Fruit fly (Drosophila melanogaster) whole organism, embryonic: ENCODE results near the gene CG32816.

Experiments used
- Atf-2 ChIP-seq: fragments of 200-800 bp; sonication (Bioruptor generic); optimal IDR thresholded peaks from 2 replicates; lab custom pipeline; 2016; ENCODE audit warnings: missing biosample characterization, missing genetic modification characterization
- CG10654 ChIP-seq: fragments of 200-800 bp; sonication (Bioruptor generic); optimal IDR thresholded peaks from 2 replicates; lab custom pipeline; 2016; ENCODE audit warnings: missing biosample characterization, missing genetic modification characterization
- CG14860 ChIP-seq: fragments of 200-800 bp; sonication (Bioruptor generic); IDR thresholded peaks from 3 replicates; pipeline ENCODE4 v1.3.6; 2022; ENCODE audit warnings: missing biosample characterization, missing genetic modification characterization; ENCODE audit not compliant: partially characterized antibody
- CG15011 ChIP-seq: fragments of 200-800 bp; sonication (Bioruptor generic); optimal IDR thresholded peaks from 3 replicates; lab custom pipeline; 2018; ENCODE audit warnings: missing biosample characterization, mild to moderate bottlenecking, missing genetic modification characterization
- CG17385 ChIP-seq: fragments of 200-800 bp; sonication (Bioruptor generic); optimal IDR thresholded peaks from 3 replicates; lab custom pipeline; 2018; ENCODE audit warnings: missing biosample characterization, mild to moderate bottlenecking, missing genetic modification characterization
- CG2120 ChIP-seq: fragments of 200-800 bp; sonication (Bioruptor generic); optimal IDR thresholded peaks from 3 replicates; lab custom pipeline; 2016; ENCODE audit warnings: missing biosample characterization, missing genetic modification characterization
- CG30403 ChIP-seq: fragments of 200-800 bp; sonication (Bioruptor generic); optimal IDR thresholded peaks from 3 replicates; lab custom pipeline; 2016; ENCODE audit warnings: missing biosample characterization, missing genetic modification characterization
- CG31388 ChIP-seq: fragments of 200-800 bp; sonication (Bioruptor generic); optimal IDR thresholded peaks from 2 replicates; lab custom pipeline; 2016; ENCODE audit warnings: missing biosample characterization, missing genetic modification characterization
- CG31441 ChIP-seq: fragments of 200-800 bp; sonication (Bioruptor generic); IDR thresholded peaks from 2 replicates; pipeline ENCODE4 v1.3.6; 2022; ENCODE audit warnings: missing biosample characterization, missing genetic modification characterization
- CG32772 ChIP-seq: fragments of 200-800 bp; sonication (Bioruptor generic); IDR thresholded peaks from 2 replicates; pipeline ENCODE4 v1.3.6; 2022; ENCODE audit warnings: missing biosample characterization, missing genetic modification characterization
- CG34376 ChIP-seq: fragments of 200-800 bp; sonication (Bioruptor generic); optimal IDR thresholded peaks from 2 replicates; lab custom pipeline; 2018; ENCODE audit warnings: missing biosample characterization, mild to moderate bottlenecking, missing genetic modification characterization
- CG8388 ChIP-seq: fragments of 200-800 bp; sonication (Bioruptor generic); optimal IDR thresholded peaks from 2 replicates; lab custom pipeline; 2019; ENCODE audit warnings: missing biosample characterization, mild to moderate bottlenecking, missing genetic modification characterization, moderate library complexity
- CG8924 ChIP-seq: fragments of 200-800 bp; optimal IDR thresholded peaks from 3 replicates; lab custom pipeline; 2019; ENCODE audit warnings: missing biosample characterization, mild to moderate bottlenecking, missing genetic modification characterization, moderate library complexity
- CkIIα-i1 ChIP-seq: fragments of 200-800 bp; sonication (Bioruptor generic); IDR thresholded peaks from 2 replicates; pipeline ENCODE4 v1.3.6; 2022; ENCODE audit warnings: missing biosample characterization, missing genetic modification characterization
- D ChIP-seq, 2 experiments: fragments of 200-800 bp in 1 of 2; fragments of >200 bp in 1 of 2; sonication (Bioruptor generic) in 1 of 2; optimal IDR thresholded peaks; 2 replicates in 1 of 2; 3 replicates in 1 of 2; lab custom pipeline; 2017; ENCODE audit warnings: mild to moderate bottlenecking in 1 of 2, missing biosample characterization in 1 of 2, missing genetic modification characterization in 1 of 2, missing genetic modification reagents in 1 of 2
- Dp ChIP-seq: fragments of 200-800 bp; sonication (Bioruptor generic); optimal IDR thresholded peaks from 2 replicates; lab custom pipeline; 2018; ENCODE audit warnings: missing biosample characterization, mild to moderate bottlenecking, missing genetic modification characterization, moderate library complexity
- H15 ChIP-seq: fragments of 200-800 bp; sonication (Bioruptor generic); IDR thresholded peaks from 3 replicates; pipeline ENCODE4 v1.3.6; 2022; ENCODE audit warnings: missing biosample characterization, missing genetic modification characterization
- H2.0 ChIP-seq: fragments of 200-800 bp; sonication (Bioruptor generic); IDR thresholded peaks from 2 replicates; pipeline ENCODE4 v1.3.6; 2022; ENCODE audit warnings: missing biosample characterization, missing genetic modification characterization
- HLH4C ChIP-seq: fragments of 200-800 bp; sonication (Bioruptor generic); IDR thresholded peaks from 3 replicates; pipeline ENCODE4 v1.3.6; 2022; ENCODE audit warnings: missing biosample characterization, missing genetic modification characterization; ENCODE audit not compliant: partially characterized antibody
- Hand ChIP-seq: fragments of 200-800 bp; sonication (Bioruptor generic); optimal IDR thresholded peaks from 2 replicates; lab custom pipeline; 2017; ENCODE audit warnings: mild to moderate bottlenecking, missing biosample characterization, missing genetic modification reagents, missing genetic modification characterization
- HmgZ ChIP-seq: fragments of 200-800 bp; sonication (Bioruptor generic); optimal IDR thresholded peaks from 2 replicates; lab custom pipeline; 2018; ENCODE audit warnings: missing biosample characterization, mild to moderate bottlenecking, missing genetic modification characterization
- Nf-YB ChIP-seq: fragments of 200-800 bp; sonication (Bioruptor generic); optimal IDR thresholded peaks from 3 replicates; lab custom pipeline; 2019; ENCODE audit warnings: missing biosample characterization, mild to moderate bottlenecking, missing genetic modification characterization, moderate library complexity
- Rfx ChIP-seq: fragments of 200-800 bp; sonication (Bioruptor generic); IDR thresholded peaks from 2 replicates; pipeline ENCODE4 v1.3.6; 2022; ENCODE audit warnings: missing biosample characterization, missing genetic modification characterization
- Tbp ChIP-seq: fragments of >200 bp; optimal IDR thresholded peaks from 2 replicates; lab custom pipeline; 2018; ENCODE audit warnings: missing biosample characterization, missing genetic modification characterization
- ac ChIP-seq: fragments of 200-800 bp; sonication (Bioruptor generic); optimal IDR thresholded peaks from 3 replicates; lab custom pipeline; 2017; ENCODE audit warnings: missing biosample characterization, mild to moderate bottlenecking, missing genetic modification characterization
- ase ChIP-seq: fragments of 200-800 bp; sonication (Bioruptor generic); IDR thresholded peaks from 3 replicates; pipeline ENCODE4 v1.3.6; 2022; ENCODE audit warnings: missing biosample characterization, missing genetic modification characterization
- ato ChIP-seq: fragments of 200-800 bp; sonication (Bioruptor generic); IDR thresholded peaks from 2 replicates; pipeline ENCODE4 v1.3.6; 2022; ENCODE audit warnings: missing biosample characterization, missing genetic modification characterization; ENCODE audit not compliant: partially characterized antibody
- cg ChIP-seq: fragments of 200-800 bp; sonication (Bioruptor generic); optimal IDR thresholded peaks from 3 replicates; lab custom pipeline; 2019; ENCODE audit warnings: missing biosample characterization, mild to moderate bottlenecking, missing genetic modification characterization, moderate library complexity
- cwo ChIP-seq: fragments of 200-800 bp; sonication (Bioruptor generic); optimal IDR thresholded peaks from 3 replicates; lab custom pipeline; 2017; ENCODE audit warnings: missing biosample characterization, missing genetic modification characterization, mild to moderate bottlenecking, moderate library complexity, missing genetic modification reagents
- dpn ChIP-seq, 2 experiments: fragments of 200-800 bp; sonication (Bioruptor generic); optimal IDR thresholded peaks; 3 replicates each; lab custom pipeline; 2016; ENCODE audit warnings: missing biosample characterization in 2 of 2, missing genetic modification characterization in 2 of 2
- eyg ChIP-seq: fragments of 200-800 bp; sonication (Bioruptor generic); optimal IDR thresholded peaks from 3 replicates; lab custom pipeline; 2016; ENCODE audit warnings: missing biosample characterization, missing genetic modification characterization
- gce ChIP-seq: fragments of 200-800 bp; sonication (Bioruptor generic); IDR thresholded peaks from 3 replicates; pipeline ENCODE4 v1.3.6; 2022; ENCODE audit warnings: missing biosample characterization, missing genetic modification characterization
- gcm ChIP-seq: fragments of 200-800 bp; sonication (Bioruptor generic); optimal IDR thresholded peaks from 2 replicates; lab custom pipeline; 2019; ENCODE audit warnings: missing biosample characterization, mild to moderate bottlenecking, missing genetic modification characterization, moderate library complexity
- hth ChIP-seq: fragments of >200 bp; optimal IDR thresholded peaks from 2 replicates; lab custom pipeline; 2017; ENCODE audit warnings: inconsistent platforms
- klu ChIP-seq: fragments of 200-800 bp; sonication (Bioruptor generic); IDR thresholded peaks from 2 replicates; pipeline ENCODE4 v1.3.6; 2022; ENCODE audit warnings: missing biosample characterization, missing genetic modification characterization
- kni ChIP-seq: fragments of 200-800 bp; sonication (Bioruptor generic); optimal IDR thresholded peaks from 3 replicates; lab custom pipeline; 2017; ENCODE audit warnings: mild to moderate bottlenecking, missing biosample characterization, missing genetic modification reagents, missing genetic modification characterization
- luna ChIP-seq: fragments of 200-800 bp; sonication (Bioruptor generic); optimal IDR thresholded peaks from 2 replicates; lab custom pipeline; 2016; ENCODE audit warnings: missing biosample characterization, missing genetic modification characterization
- mirr ChIP-seq: fragments of 200-800 bp; sonication (Bioruptor generic); optimal IDR thresholded peaks from 3 replicates; lab custom pipeline; 2018; ENCODE audit warnings: missing biosample characterization, mild to moderate bottlenecking, missing genetic modification characterization
- nerfin-2 ChIP-seq: fragments of 200-800 bp; sonication (Bioruptor generic); IDR thresholded peaks from 2 replicates; pipeline ENCODE4 v1.3.6; 2022; ENCODE audit warnings: missing biosample characterization, missing genetic modification characterization; ENCODE audit not compliant: partially characterized antibody
- otp ChIP-seq: fragments of 200-800 bp; sonication (Bioruptor generic); IDR thresholded peaks from 3 replicates; pipeline ENCODE4, ENCODE4 v1.3.6; 2022; ENCODE audit warnings: missing biosample characterization, missing genetic modification characterization
- sc ChIP-seq, 3 experiments: fragments of >200 bp in 2 of 3; fragments of 200-800 bp in 1 of 3; sonication (Bioruptor generic) in 1 of 3; optimal IDR thresholded peaks; 2 replicates in 2 of 3; 3 replicates in 1 of 3; lab custom pipeline; 2017; ENCODE audit warnings: mild to moderate bottlenecking in 1 of 3, missing biosample characterization in 1 of 3, missing genetic modification characterization in 1 of 3, missing genetic modification reagents in 1 of 3
- so ChIP-seq: fragments of 200-800 bp; sonication (Bioruptor generic); IDR thresholded peaks from 3 replicates; pipeline ENCODE4 v1.3.6; 2022; ENCODE audit warnings: missing biosample characterization, missing genetic modification characterization
- tll ChIP-seq, 2 experiments: fragments of 200-800 bp in 1 of 2; fragments of >200 bp in 1 of 2; sonication (Bioruptor generic) in 1 of 2; optimal IDR thresholded peaks; 2 replicates each; lab custom pipeline; 2017 to 2019; ENCODE audit warnings: missing biosample characterization in 2 of 2, missing genetic modification characterization in 2 of 2, mild to moderate bottlenecking in 1 of 2, moderate library complexity in 1 of 2
- trem ChIP-seq: fragments of 200-800 bp; optimal IDR thresholded peaks from 3 replicates; lab custom pipeline; 2019; ENCODE audit warnings: missing biosample characterization, mild to moderate bottlenecking, missing genetic modification characterization, moderate library complexity
- twi ChIP-seq: fragments of 200-800 bp; optimal IDR thresholded peaks from 2 replicates; lab custom pipeline; 2019; ENCODE audit warnings: missing biosample characterization, mild to moderate bottlenecking, missing genetic modification characterization, moderate library complexity
- zf30C ChIP-seq: fragments of 200-800 bp; sonication (Bioruptor generic); optimal IDR thresholded peaks from 3 replicates; lab custom pipeline; 2018; ENCODE audit warnings: missing biosample characterization, mild to moderate bottlenecking, missing genetic modification characterization
- zfh2 ChIP-seq: fragments of 200-800 bp; sonication (Bioruptor generic); optimal IDR thresholded peaks from 2 replicates; lab custom pipeline; 2016; ENCODE audit warnings: missing biosample characterization, missing genetic modification characterization

The CG32816 gene

dm6 chrX:476230-477143 lies 6.0 kb upstream of the CG32816 start, which contains the start of the genes ebo and CG13373 (continued):
- TF ChIP-seq sc (optimal IDR thresholded peaks at IDR 0.05; lab: Kevin White, UChicago) (no peak), sc (GFP tag; optimal IDR thresholded peaks at IDR 0.05; lab: Kevin White, UChicago) (no peak), dpn (GFP tag; optimal IDR thresholded peaks at IDR 0.05; lab: Kevin White, UChicago) (peak; percentile 4 to 6), ato (GFP tag; lab: Robert Waterston, UW) (peak; percentile 16; the same call in 1 of the 2 replicates), H15 (GFP tag; lab: Robert Waterston, UW) (no peak), CG8388 (GFP tag; lab: Kevin White, UChicago) (peak; percentile 28), klu (GFP tag; lab: Robert Waterston, UW) (no peak), HLH4C (GFP tag; lab: Robert Waterston, UW) (0 out of 3 replicates have a peak, but pooled peaks have one; percentile 36), ase (GFP tag; lab: Robert Waterston, UW) (peak; percentile 78), CG14860 (peak; percentile 19; the same call in 2 of the 3 replicates), CG32772 (no peak), ac (GFP tag; lab: Kevin White, UChicago) (no peak), gce (no peak), trem (peak; percentile 17), Nf-YB (GFP tag; lab: Kevin White, UChicago) (no peak), hth (no peak), CG30403 (GFP tag; lab: Kevin White, UChicago) (peak; percentile 47), Rfx (peak; percentile 70), so (GFP tag; lab: Robert Waterston, UW) (no peak), H2.0 (GFP tag; lab: Robert Waterston, UW) (no peak), tll (GFP tag; optimal IDR thresholded peaks at IDR 0.05; lab: Kevin White, UChicago) (no peak), CG34376 (GFP tag; lab: Kevin White, UChicago) (no peak), mirr (GFP tag; lab: Kevin White, UChicago) (no peak), zfh2 (GFP tag; lab: Kevin White, UChicago) (peak; percentile 32), Dp (peak; percentile 68), CG31388 (GFP tag; lab: Kevin White, UChicago) (no peak), CG17385 (GFP tag; lab: Kevin White, UChicago) (no peak), D (optimal IDR thresholded peaks at IDR 0.05; lab: Kevin White, UChicago) (no peak), D (GFP tag; optimal IDR thresholded peaks at IDR 0.05; lab: Kevin White, UChicago) (no peak), nerfin-2 (GFP tag; lab: Robert Waterston, UW) (no peak), CG8924 (tag; lab: Kevin White, UChicago) (peak; percentile 39), gcm (GFP tag; lab: Kevin White, UChicago) (no peak), CG10654 (GFP tag; lab: Kevin White, UChicago) (no peak), otp (no peak), twi (tag; lab: Kevin White, UChicago) (no peak), Hand (no peak), eyg (no peak), kni (no peak), CG15011 (GFP tag; lab: Kevin White, UChicago) (no peak), CkIIα-i1 (GFP tag; lab: Robert Waterston, UW) (no peak), zf30C (GFP tag; lab: Kevin White, UChicago) (no peak), Tbp (GFP tag; lab: Kevin White, UChicago) (no peak), cwo (GFP tag; lab: Kevin White, UChicago) (no peak), CG31441 (GFP tag; lab: Robert Waterston, UW) (no peak), cg (GFP tag; lab: Kevin White, UChicago) (no peak), luna (no peak), HmgZ (tag; lab: Kevin White, UChicago) (no peak), Atf-2 (no peak), CG2120 (peak; percentile 43)
